Worm (Caenorhabditis elegans): ENCODE data around the gene idpc-3.

DNA sequence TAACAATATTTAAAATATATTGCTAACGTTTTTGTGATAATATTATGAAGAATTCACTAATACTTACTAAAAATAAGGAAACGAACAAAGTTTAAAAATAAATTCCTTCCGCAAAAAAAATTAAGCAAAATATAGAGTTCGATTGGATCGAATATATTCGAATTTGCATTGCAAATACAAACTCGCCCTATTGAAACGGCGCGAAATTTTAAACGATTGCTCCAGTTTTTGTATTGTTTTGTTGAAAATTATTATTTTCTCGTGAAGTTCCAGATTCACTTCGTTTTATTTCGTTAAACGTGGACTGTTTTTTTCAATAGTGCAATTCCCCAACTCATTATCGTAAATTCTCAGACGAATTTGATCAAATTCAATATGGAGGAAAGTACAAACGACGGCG is 16.5 kb upstream of the idpc-3 start, which contains the start of the genes atl-1 and hcp-2:
- TF ChIP-seq him-1 (tag; optimal IDR thresholded peaks at IDR 0.05), result no peak
- TF ChIP-seq W03F9.2 (tag; optimal IDR thresholded peaks at IDR 0.05), result no peak
- no peak for TF ChIP-seq dao-5 (tag; optimal IDR thresholded peaks at IDR 0.05)

Data from whole organism, L4/young adult.